Fruit fly (Drosophila melanogaster): Measurements from ENCODE around the gene Usp7.

DNA sequence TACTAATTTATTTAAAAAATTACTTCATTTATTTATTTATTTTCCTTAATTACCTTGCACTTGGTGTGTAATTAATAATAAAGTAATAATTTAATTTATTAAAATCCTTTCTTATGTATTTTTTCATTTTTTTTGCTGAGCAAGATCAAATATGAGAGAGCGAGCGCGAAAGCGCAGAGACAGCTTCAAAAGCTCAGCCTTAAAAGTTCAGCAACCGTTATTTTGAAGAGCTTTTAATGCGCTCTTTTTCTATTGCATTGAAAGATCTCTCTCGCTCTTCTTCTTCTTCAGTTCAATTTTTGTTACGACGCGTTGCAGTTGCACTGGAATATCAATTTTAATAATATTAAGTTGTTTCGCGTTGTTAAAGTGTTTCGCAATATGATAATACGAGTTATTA is 14.6 kb upstream of the Usp7 start, which contains the start of gene Ten-a:
- no peak for TF ChIP-seq CrebA (GFP tag; optimal IDR thresholded peaks at IDR 0.05; ENCODE audit: borderline replicate concordance)
- no peak for TF ChIP-seq br (GFP tag; optimal IDR thresholded peaks at IDR 0.05)
- no peak for TF ChIP-seq Dfd (GFP tag; optimal IDR thresholded peaks at IDR 0.05)
- no peak for TF ChIP-seq lola (GFP tag; optimal IDR thresholded peaks at IDR 0.05)
- TF ChIP-seq Rel (GFP tag; optimal IDR thresholded peaks at IDR 0.05): no peak
- TF ChIP-seq Rel (tag; optimal IDR thresholded peaks at IDR 0.05): no peak
- TF ChIP-seq Vsx2 (GFP tag; optimal IDR thresholded peaks at IDR 0.05; ENCODE audit: partially characterized antibody): no peak
- TF ChIP-seq Hr78 (GFP tag; optimal IDR thresholded peaks at IDR 0.05): no peak
- no peak for TF ChIP-seq usp (GFP tag; optimal IDR thresholded peaks at IDR 0.05)
- no peak for TF ChIP-seq psq (GFP tag; optimal IDR thresholded peaks at IDR 0.05)
- no peak for TF ChIP-seq dl (GFP tag; optimal IDR thresholded peaks at IDR 0.05; ENCODE audit: insufficient read depth in 1 of 2, partially characterized antibody in 2 of 2)
- TF ChIP-seq N (GFP tag; optimal IDR thresholded peaks at IDR 0.05): no peak
- TF ChIP-seq Dif (GFP tag; optimal IDR thresholded peaks at IDR 0.05; ENCODE audit: partially characterized antibody): no peak
- TF ChIP-seq jim (GFP tag; optimal IDR thresholded peaks at IDR 0.05): no peak
